Worm (Caenorhabditis elegans) whole organism, late embryonic: ENCODE results near the gene B0222.11.

ENCODE experiments used
- C08G9.2 ChIP-seq: sonication (generic microtip); optimal IDR thresholded peaks from 2 replicates; lab custom pipeline; 2016; ENCODE audit warnings: mild to moderate bottlenecking, missing genetic modification characterization, moderate library complexity, missing compliant biosample characterization
- F13H6.1 ChIP-seq: sonication (generic microtip); optimal IDR thresholded peaks from 2 replicates; lab custom pipeline; 2016; ENCODE audit warnings: missing genetic modification characterization, missing compliant biosample characterization
- K09A11.1 ChIP-seq: sonication (generic microtip); optimal IDR thresholded peaks from 2 replicates; lab custom pipeline; 2017; ENCODE audit warnings: antibody characterized with exemption, mild to moderate bottlenecking, missing genetic modification characterization, missing compliant biosample characterization; ENCODE audit not compliant: insufficient read depth
- ceh-14 ChIP-seq: sonication (generic microtip); optimal IDR thresholded peaks from 2 replicates; lab custom pipeline; 2016; ENCODE audit warnings: missing genotype, missing genetic modification characterization, missing compliant biosample characterization
- ceh-2 ChIP-seq: sonication (generic microtip); optimal IDR thresholded peaks from 2 replicates; lab custom pipeline; 2016; ENCODE audit warnings: missing genotype, missing genetic modification characterization, missing compliant biosample characterization
- ceh-22 ChIP-seq: sonication (generic microtip); optimal IDR thresholded peaks from 2 replicates; lab custom pipeline; 2017; ENCODE audit warnings: missing biosample characterization, missing genetic modification characterization
- ceh-24 ChIP-seq: sonication (generic microtip); optimal IDR thresholded peaks from 2 replicates; lab custom pipeline; 2016; ENCODE audit warnings: mild to moderate bottlenecking, missing genetic modification characterization, missing compliant biosample characterization
- ceh-30 ChIP-seq: fragments of 150-350 bp; optimal IDR thresholded peaks from 2 replicates; lab custom pipeline; 2014; ENCODE audit warnings: missing biosample characterization, missing genetic modification characterization
- ceh-31 ChIP-seq: sonication (generic microtip); optimal IDR thresholded peaks from 2 replicates; lab custom pipeline; 2016; ENCODE audit warnings: missing genetic modification characterization, missing compliant biosample characterization
- ceh-45 ChIP-seq: fragments of 200-800 bp; sonication (Bioruptor generic); IDR thresholded peaks from 2 replicates; pipeline ENCODE4 v1.3.6; 2022; ENCODE audit warnings: missing genetic modification reagents, missing genetic modification characterization, missing compliant biosample characterization
- ceh-48 ChIP-seq: sonication (generic microtip); optimal IDR thresholded peaks from 2 replicates; lab custom pipeline; 2016; ENCODE audit warnings: missing genetic modification characterization, inconsistent platforms, missing compliant biosample characterization
- ceh-6 ChIP-seq: fragments of 200-800 bp; sonication (Bioruptor generic); optimal IDR thresholded peaks from 2 replicates; lab custom pipeline; 2018; ENCODE audit warnings: mild to moderate bottlenecking, missing genetic modification characterization, missing compliant biosample characterization
- dmd-4 ChIP-seq: sonication (generic microtip); optimal IDR thresholded peaks from 2 replicates; lab custom pipeline; 2016; ENCODE audit warnings: borderline replicate concordance, missing genetic modification characterization, missing compliant biosample characterization
- dve-1 ChIP-seq: sonication (generic microtip); optimal IDR thresholded peaks from 2 replicates; lab custom pipeline; 2017; ENCODE audit warnings: antibody characterized with exemption, mild to moderate bottlenecking, missing genetic modification characterization, missing compliant biosample characterization
- elt-4 ChIP-seq: sonication (generic microtip); optimal IDR thresholded peaks from 2 replicates; lab custom pipeline; 2016; ENCODE audit warnings: missing genetic modification characterization, missing compliant biosample characterization
- ets-4 ChIP-seq: sonication (generic microtip); optimal IDR thresholded peaks from 2 replicates; lab custom pipeline; 2016; ENCODE audit warnings: missing genetic modification characterization, missing compliant biosample characterization
- fkh-10 ChIP-seq: fragments of 150-350 bp; optimal IDR thresholded peaks from 2 replicates; lab custom pipeline; 2014; ENCODE audit warnings: missing biosample characterization, missing genetic modification reagents, missing genetic modification characterization
- fkh-6 ChIP-seq: sonication (generic microtip); optimal IDR thresholded peaks from 2 replicates; lab custom pipeline; 2016; ENCODE audit warnings: missing genetic modification characterization, missing compliant biosample characterization
- gmeb-2 ChIP-seq: sonication (generic microtip); optimal IDR thresholded peaks from 2 replicates; lab custom pipeline; 2016; ENCODE audit warnings: missing genetic modification characterization, inconsistent platforms, missing compliant biosample characterization
- hlh-15 ChIP-seq: sonication (generic microtip); optimal IDR thresholded peaks from 2 replicates; lab custom pipeline; 2016; ENCODE audit warnings: missing genetic modification characterization, missing compliant biosample characterization
- hlh-30 ChIP-seq: sonication (generic microtip); optimal IDR thresholded peaks from 2 replicates; lab custom pipeline; 2017; ENCODE audit warnings: antibody characterized with exemption, missing genetic modification characterization, missing compliant biosample characterization; ENCODE audit not compliant: insufficient read depth
- hlh-8 ChIP-seq: sonication (generic microtip); optimal IDR thresholded peaks from 2 replicates; lab custom pipeline; 2016; ENCODE audit warnings: missing genotype, missing genetic modification characterization, missing compliant biosample characterization
- lim-6 ChIP-seq: sonication (generic microtip); optimal IDR thresholded peaks from 2 replicates; lab custom pipeline; 2016; ENCODE audit warnings: missing genetic modification characterization, missing compliant biosample characterization
- madf-2 ChIP-seq: sonication (generic microtip); optimal IDR thresholded peaks from 2 replicates; lab custom pipeline; 2017; ENCODE audit warnings: missing genetic modification characterization, missing compliant biosample characterization
- mec-3 ChIP-seq: sonication (generic microtip); optimal IDR thresholded peaks from 2 replicates; lab custom pipeline; 2016; ENCODE audit warnings: borderline replicate concordance, missing genetic modification characterization, missing compliant biosample characterization
- nfya-1 ChIP-seq: sonication (generic microtip); optimal IDR thresholded peaks from 2 replicates; lab custom pipeline; 2017; ENCODE audit warnings: missing genetic modification characterization, mild to moderate bottlenecking, missing compliant biosample characterization, antibody characterized with exemption, moderate library complexity
- nhr-11 ChIP-seq: fragments of 150-350 bp; optimal IDR thresholded peaks from 2 replicates; lab custom pipeline; 2014; ENCODE audit warnings: missing biosample characterization, missing genetic modification characterization
- nhr-232 ChIP-seq: sonication (generic microtip); optimal IDR thresholded peaks from 2 replicates; lab custom pipeline; 2016; ENCODE audit warnings: missing genetic modification characterization, missing compliant biosample characterization
- npax-4 ChIP-seq: sonication (generic microtip); optimal IDR thresholded peaks from 2 replicates; lab custom pipeline; 2016; ENCODE audit warnings: missing genetic modification characterization, missing compliant biosample characterization
- odd-2 ChIP-seq: sonication (generic microtip); optimal IDR thresholded peaks from 2 replicates; lab custom pipeline; 2017; ENCODE audit warnings: antibody characterized with exemption, mild to moderate bottlenecking, missing genetic modification characterization, missing compliant biosample characterization
- pax-1 ChIP-seq: fragments of 150-350 bp; optimal IDR thresholded peaks from 2 replicates; lab custom pipeline; 2014; ENCODE audit warnings: missing biosample characterization, missing genetic modification characterization
- pha-2 ChIP-seq: sonication (generic microtip); optimal IDR thresholded peaks from 2 replicates; lab custom pipeline; 2017; ENCODE audit warnings: mild to moderate bottlenecking, missing genetic modification characterization, missing compliant biosample characterization
- pha-4 ChIP-seq: fragments of 150-350 bp; optimal IDR thresholded peaks from 2 replicates; lab custom pipeline; 2018; ENCODE audit warnings: missing biosample characterization, missing genetic modification reagents, missing genetic modification characterization
- pros-1 ChIP-seq: fragments of 150-350 bp; optimal IDR thresholded peaks from 2 replicates; lab custom pipeline; 2014; ENCODE audit warnings: missing biosample characterization, missing genetic modification reagents, missing genetic modification characterization
- ref-2 ChIP-seq: sonication (generic microtip); optimal IDR thresholded peaks from 2 replicates; lab custom pipeline; 2016; ENCODE audit warnings: missing genetic modification characterization, missing compliant biosample characterization
- rnt-1 ChIP-seq: sonication (generic microtip); optimal IDR thresholded peaks from 2 replicates; lab custom pipeline; 2016; ENCODE audit warnings: missing genetic modification characterization, missing compliant biosample characterization
- sdc-2 ChIP-seq: sonication (generic microtip); optimal IDR thresholded peaks from 2 replicates; lab custom pipeline; 2016; ENCODE audit warnings: missing genotype, missing genetic modification characterization, missing compliant biosample characterization
- sox-2 ChIP-seq: fragments of 200-800 bp; sonication (Bioruptor generic); IDR thresholded peaks from 2 replicates; pipeline ENCODE4 v1.3.6; 2022; ENCODE audit warnings: missing genetic modification reagents, missing genetic modification characterization, missing compliant biosample characterization
- sox-4 ChIP-seq: sonication (generic microtip); optimal IDR thresholded peaks from 2 replicates; lab custom pipeline; 2017; ENCODE audit warnings: mild to moderate bottlenecking, missing genetic modification characterization, inconsistent platforms, missing compliant biosample characterization
- tbx-2 ChIP-seq: sonication (generic microtip); optimal IDR thresholded peaks from 2 replicates; lab custom pipeline; 2016; ENCODE audit warnings: missing genetic modification characterization, missing compliant biosample characterization
- tbx-7 ChIP-seq: sonication (generic microtip); optimal IDR thresholded peaks from 2 replicates; lab custom pipeline; 2016; ENCODE audit warnings: missing genotype, missing genetic modification characterization, missing compliant biosample characterization
- ttx-3 ChIP-seq: sonication (generic microtip); optimal IDR thresholded peaks from 2 replicates; lab custom pipeline; 2016; ENCODE audit warnings: missing genetic modification reagents, missing genetic modification characterization, missing compliant biosample characterization
- unc-3 ChIP-seq, 2 experiments: fragments of 200-800 bp in 1 of 2; sonication (Bioruptor generic) in 1 of 2; sonication (generic microtip) in 1 of 2; conservative IDR thresholded peaks in 1 of 2; optimal IDR thresholded peaks in 1 of 2; 2 replicates each; pipeline versions ENCODE4 v1.3.6 to Lab custom; 2016 to 2022; ENCODE audit warnings: missing compliant biosample characterization in 2 of 2, missing genetic modification characterization in 2 of 2, missing genetic modification reagents in 1 of 2
- unc-42 ChIP-seq: sonication (generic microtip); optimal IDR thresholded peaks from 2 replicates; lab custom pipeline; 2016; ENCODE audit warnings: missing genotype, missing genetic modification characterization, missing compliant biosample characterization
- zip-5 ChIP-seq: sonication (generic microtip); optimal IDR thresholded peaks from 2 replicates; lab custom pipeline; 2016; ENCODE audit warnings: missing genetic modification characterization, missing compliant biosample characterization

B0222.11 gene

ce11 chrV:9168089-9168488 is at the start of gene B0222.11:
TSS of gene B0222.11 (minus strand) at chrV:9168189.
- TF ChIP-seq mec-3 (tag; lab: Kevin White, UChicago) (no peak), elt-4 (tag; lab: Kevin White, UChicago) (no peak), sox-2 (GFP tag; lab: Robert Waterston, UW) (no peak), nhr-11 (tag; lab: Kevin White, UChicago) (no peak), fkh-6 (tag; lab: Kevin White, UChicago) (no peak), ceh-6 (GFP tag; lab: Kevin White, UChicago) (no peak), ceh-22 (no peak), madf-2 (no peak), F13H6.1 (no peak), ceh-48 (tag; lab: Kevin White, UChicago) (no peak), ceh-14 (no peak), ceh-30 (no peak), ceh-24 (no peak), pha-4 (tag; lab: Kevin White, UChicago) (no peak), lim-6 (tag; lab: Kevin White, UChicago) (no peak), ttx-3 (no peak), tbx-7 (tag; lab: Kevin White, UChicago) (no peak), nhr-232 (tag; lab: Kevin White, UChicago) (no peak)

- TF ChIP-seq ceh-30 (no peak), gmeb-2 (tag; lab: Kevin White, UChicago) (no peak), nhr-232 (tag; lab: Kevin White, UChicago) (no peak), zip-5 (tag; lab: Kevin White, UChicago) (no peak), madf-2 (no peak), K09A11.1 (tag; lab: Kevin White, UChicago) (no peak), odd-2 (tag; lab: Kevin White, UChicago) (no peak)
These were observed 49.2 kb upstream of the B0222.11 start, which contains the start of gene pacs-1 for ce11 chrV:9217158-9217557. TSS of gene pacs-1 (minus strand) at chrV:9217258.

ce11 chrV:9213554-9213953 is 45.6 kb upstream of the B0222.11 start, which contains the start of gene mdt-27:
TSS of gene mdt-27 (minus strand) at chrV:9213654.
- no peak for TF ChIP-seq sdc-2 (tag; lab: Kevin White, UChicago)
- TF ChIP-seq pros-1 = no peak
- no peak for TF ChIP-seq hlh-15
- TF ChIP-seq hlh-30 (tag; lab: Kevin White, UChicago) = no peak
- TF ChIP-seq sox-2 (GFP tag; lab: Robert Waterston, UW) = no peak
- no peak for TF ChIP-seq C08G9.2 (tag; lab: Kevin White, UChicago)
- no peak for TF ChIP-seq tbx-2 (tag; lab: Kevin White, UChicago)
- no peak for TF ChIP-seq pha-2 (tag; lab: Kevin White, UChicago)
- TF ChIP-seq ceh-30 = no peak
- no peak for TF ChIP-seq sox-4 (tag; lab: Kevin White, UChicago)
- no peak for TF ChIP-seq nfya-1 (tag; lab: Kevin White, UChicago)
- no peak for TF ChIP-seq tbx-7 (tag; lab: Kevin White, UChicago)
- no peak for TF ChIP-seq ceh-2 (tag; lab: Kevin White, UChicago)
- TF ChIP-seq ceh-31 (tag; lab: Kevin White, UChicago) = no peak
- no peak for TF ChIP-seq nhr-232 (tag; lab: Kevin White, UChicago)
- TF ChIP-seq rnt-1 = no peak
- no peak for TF ChIP-seq elt-4 (tag; lab: Kevin White, UChicago)
- TF ChIP-seq ceh-45 (GFP tag; lab: Robert Waterston, UW) = no peak
- TF ChIP-seq ceh-14 = no peak
- TF ChIP-seq ref-2 (tag; lab: Kevin White, UChicago) = no peak

ce11 chrV:9212499-9212898 is 44.5 kb upstream of the B0222.11 start:
- TF ChIP-seq nhr-11 (tag; lab: Kevin White, UChicago) = no peak
- TF ChIP-seq odd-2 (tag; lab: Kevin White, UChicago) = no peak
- TF ChIP-seq K09A11.1 (tag; lab: Kevin White, UChicago) = no peak
- TF ChIP-seq hlh-8 (tag; lab: Kevin White, UChicago) = no peak
- TF ChIP-seq F13H6.1 = no peak
- no peak for TF ChIP-seq zip-5 (tag; lab: Kevin White, UChicago)
- peak; percentile 96 for TF ChIP-seq unc-42
- no peak for TF ChIP-seq fkh-10 (GFP tag; lab: Kevin White, UChicago)
- no peak for TF ChIP-seq ttx-3
- TF ChIP-seq pax-1 (tag; lab: Kevin White, UChicago) = no peak
- no peak for TF ChIP-seq sox-2 (GFP tag; lab: Robert Waterston, UW)
- TF ChIP-seq ets-4 (tag; lab: Kevin White, UChicago) = no peak
- peak; percentile 70 for TF ChIP-seq nfya-1 (tag; lab: Kevin White, UChicago)
- TF ChIP-seq npax-4 (tag; lab: Kevin White, UChicago) = no peak
- TF ChIP-seq lim-6 (tag; lab: Kevin White, UChicago) = no peak
- no peak for TF ChIP-seq mec-3 (tag; lab: Kevin White, UChicago)
- TF ChIP-seq unc-3 (GFP tag; conservative IDR thresholded peaks at IDR 0.05; lab: Robert Waterston, UW) = no peak
- no peak for TF ChIP-seq unc-3 (tag; optimal IDR thresholded peaks at IDR 0.05; lab: Kevin White, UChicago)
- TF ChIP-seq ceh-30 = no peak
- TF ChIP-seq dmd-4 (tag; lab: Kevin White, UChicago) = no peak
- TF ChIP-seq dve-1 (tag; lab: Kevin White, UChicago) = peak; percentile 10
- no peak for TF ChIP-seq C08G9.2 (tag; lab: Kevin White, UChicago)
